Fruit fly (Drosophila melanogaster): Measurements from ENCODE around the gene Cpr72Ec.

DNA sequence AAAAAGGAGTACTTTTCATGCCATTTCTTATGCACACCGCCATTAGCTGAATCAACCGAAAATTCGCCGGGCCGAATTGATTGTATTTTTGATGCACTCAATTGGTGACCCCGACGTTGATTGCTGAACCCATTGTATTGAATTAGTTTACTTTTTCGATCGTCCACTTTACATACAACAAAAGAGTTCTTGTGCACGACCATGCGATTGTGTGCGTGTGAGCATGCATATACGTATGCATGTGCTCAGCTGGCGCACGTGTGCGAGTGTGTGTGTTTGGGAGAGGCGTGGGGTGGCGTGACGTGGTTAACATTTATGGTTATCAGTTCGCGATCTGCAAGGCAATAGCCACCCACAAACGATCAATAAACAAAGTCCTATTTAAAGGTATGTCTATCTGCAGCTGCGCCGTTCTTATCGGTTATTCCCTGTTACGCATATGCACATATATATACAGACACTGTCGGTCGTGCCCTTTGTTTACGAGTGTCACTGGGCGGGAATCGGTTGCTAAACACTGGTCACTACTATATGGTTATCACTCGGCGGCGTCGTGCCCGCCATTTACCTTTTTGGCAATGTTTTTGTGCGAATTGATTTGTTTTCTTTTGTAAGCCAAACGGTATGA is 18.2 kb upstream of the Cpr72Ec start:
- TF ChIP-seq ara (GFP tag; IDR thresholded peaks at IDR 0.05): no peak
- TF ChIP-seq CG11504 (tag; optimal IDR thresholded peaks at IDR 0.05): no peak
- 0 out of 4 replicates have a peak, but pooled peaks have one; percentile 34 for TF ChIP-seq Dll (GFP tag; IDR thresholded peaks at IDR 0.05; ENCODE audit: partially characterized antibody)
- TF ChIP-seq kah (GFP tag; optimal IDR thresholded peaks at IDR 0.05): no peak
- TF ChIP-seq maf-S (GFP tag; optimal IDR thresholded peaks at IDR 0.05): no peak
- no peak for TF ChIP-seq nau (GFP tag; optimal IDR thresholded peaks at IDR 0.05)
- TF ChIP-seq HLH4C (GFP tag; IDR thresholded peaks at IDR 0.05; ENCODE audit: partially characterized antibody): no peak
